Fruit fly (Drosophila melanogaster) whole organism, embryonic: ENCODE measurements around the gene CG7377.

Experiments
- CG14014 ChIP-seq: fragments of 200-800 bp; sonication (Bioruptor generic); IDR thresholded peaks from 2 replicates; pipeline ENCODE4 v1.3.6; 2022; ENCODE audit warnings: missing biosample characterization, missing genetic modification characterization
- CG15696 ChIP-seq: fragments of 200-800 bp; sonication (Bioruptor generic); optimal IDR thresholded peaks from 2 replicates; lab custom pipeline; 2019; ENCODE audit warnings: missing biosample characterization, mild to moderate bottlenecking, missing genetic modification characterization, moderate library complexity
- CG3838 ChIP-seq: fragments of 200-800 bp; sonication (Bioruptor generic); optimal IDR thresholded peaks from 3 replicates; lab custom pipeline; 2016; ENCODE audit warnings: missing biosample characterization, missing genetic modification characterization
- CG4707 ChIP-seq: fragments of 200-800 bp; sonication (Bioruptor generic); optimal IDR thresholded peaks from 2 replicates; lab custom pipeline; 2018; ENCODE audit warnings: missing biosample characterization, mild to moderate bottlenecking, missing genetic modification characterization, moderate library complexity
- CG7987 ChIP-seq: fragments of 200-800 bp; sonication (Bioruptor generic); optimal IDR thresholded peaks from 2 replicates; lab custom pipeline; 2018; ENCODE audit warnings: missing biosample characterization, mild to moderate bottlenecking, missing genetic modification characterization, moderate library complexity
- Hr51 ChIP-seq, 2 experiments: fragments of 200-800 bp; sonication (Bioruptor generic); optimal IDR thresholded peaks; 2 replicates in 1 of 2; 3 replicates in 1 of 2; lab custom pipeline; 2016 to 2018; ENCODE audit warnings: missing biosample characterization in 2 of 2, missing genetic modification characterization in 2 of 2, mild to moderate bottlenecking in 1 of 2, moderate library complexity in 1 of 2
- MBD-R2 ChIP-seq: fragments of 200-800 bp; sonication (Bioruptor generic); IDR thresholded peaks from 2 replicates; pipeline ENCODE4 v1.3.6; 2022; ENCODE audit warnings: missing biosample characterization, missing genetic modification characterization
- Xbp1 ChIP-seq: fragments of 200-800 bp; sonication (Bioruptor generic); optimal IDR thresholded peaks from 3 replicates; lab custom pipeline; 2016; ENCODE audit warnings: missing biosample characterization, mild to moderate bottlenecking, missing genetic modification characterization
- Xrp1 ChIP-seq: fragments of 200-800 bp; sonication (Bioruptor generic); IDR thresholded peaks from 2 replicates; pipeline ENCODE4 v1.3.6; 2022; ENCODE audit warnings: missing biosample characterization, missing genetic modification characterization
- danr ChIP-seq: fragments of 200-800 bp; sonication (Bioruptor generic); IDR thresholded peaks from 2 replicates; pipeline ENCODE4 v1.3.6; 2022; ENCODE audit warnings: missing biosample characterization, missing genetic modification characterization
- jing ChIP-seq: fragments of 200-800 bp; sonication (Bioruptor generic); optimal IDR thresholded peaks from 2 replicates; lab custom pipeline; 2018; ENCODE audit warnings: missing biosample characterization, mild to moderate bottlenecking, missing genetic modification characterization
- nerfin-2 ChIP-seq: fragments of 200-800 bp; sonication (Bioruptor generic); IDR thresholded peaks from 2 replicates; pipeline ENCODE4 v1.3.6; 2022; ENCODE audit warnings: missing biosample characterization, missing genetic modification characterization; ENCODE audit not compliant: partially characterized antibody
- odd ChIP-seq: fragments of 200-800 bp; sonication (Bioruptor generic); optimal IDR thresholded peaks from 2 replicates; lab custom pipeline; 2017; ENCODE audit warnings: missing biosample characterization, mild to moderate bottlenecking, missing genetic modification characterization

- TF ChIP-seq CG4707 (GFP tag; lab: Kevin White, UChicago): no peak
- no peak for TF ChIP-seq CG7987 (GFP tag; lab: Kevin White, UChicago)
- TF ChIP-seq danr (GFP tag; lab: Robert Waterston, UW): no peak
- TF ChIP-seq CG3838 (GFP tag; lab: Kevin White, UChicago): no peak
- TF ChIP-seq CG14014: no peak
- TF ChIP-seq CG15696 (tag; lab: Kevin White, UChicago): no peak
- TF ChIP-seq Hr51 (GFP tag; optimal IDR thresholded peaks at IDR 0.05; lab: Kevin White, UChicago): no peak
- TF ChIP-seq nerfin-2: no peak
- no peak for TF ChIP-seq Xrp1 (GFP tag; lab: Robert Waterston, UW)
- TF ChIP-seq odd: no peak
- TF ChIP-seq Xbp1 (GFP tag; lab: Kevin White, UChicago): no peak
- TF ChIP-seq jing: no peak
- TF ChIP-seq MBD-R2 (GFP tag; lab: Robert Waterston, UW): no peak
Measured at dm6 chr3L:11542948-11543347, 46.5 kb upstream of the CG7377 start.
